Fruit fly (Drosophila melanogaster) whole organism, embryonic: ENCODE data around the gene CG13364.

Experiments used
- Bdp1 ChIP-seq: fragments of 200-800 bp; sonication (Bioruptor generic); optimal IDR thresholded peaks from 3 replicates; lab custom pipeline; 2016; ENCODE audit warnings: missing biosample characterization, missing genetic modification characterization
- Bgb ChIP-seq: fragments of 200-800 bp; sonication (Bioruptor generic); IDR thresholded peaks from 2 replicates; pipeline ENCODE4 v1.3.6; 2022; ENCODE audit warnings: missing biosample characterization, missing genetic modification characterization; ENCODE audit not compliant: partially characterized antibody
- Blimp-1 ChIP-seq: fragments of 200-800 bp; sonication (Bioruptor generic); optimal IDR thresholded peaks from 3 replicates; lab custom pipeline; 2018; ENCODE audit warnings: missing biosample characterization, missing genetic modification characterization, mild to moderate bottlenecking, moderate library complexity, missing genetic modification reagents
- CG14441 ChIP-seq: fragments of 200-800 bp; sonication (Bioruptor generic); IDR thresholded peaks from 2 replicates; pipeline ENCODE4 v1.3.6; 2022; ENCODE audit warnings: missing biosample characterization, missing genetic modification characterization
- CG15073 ChIP-seq: fragments of 200-800 bp; sonication (Bioruptor generic); optimal IDR thresholded peaks from 2 replicates; lab custom pipeline; 2016; ENCODE audit warnings: missing biosample characterization, missing genetic modification characterization
- CG15696 ChIP-seq: fragments of 200-800 bp; sonication (Bioruptor generic); optimal IDR thresholded peaks from 2 replicates; lab custom pipeline; 2019; ENCODE audit warnings: missing biosample characterization, mild to moderate bottlenecking, missing genetic modification characterization, moderate library complexity
- CG1647 ChIP-seq: fragments of 200-800 bp; sonication (Bioruptor generic); optimal IDR thresholded peaks from 3 replicates; lab custom pipeline; 2016; ENCODE audit warnings: missing biosample characterization, missing genetic modification characterization
- CG17568 ChIP-seq: fragments of 200-800 bp; sonication (Bioruptor generic); optimal IDR thresholded peaks from 2 replicates; lab custom pipeline; 2018; ENCODE audit warnings: missing biosample characterization, mild to moderate bottlenecking, missing genetic modification characterization, moderate library complexity
- CG17912 ChIP-seq: fragments of 200-800 bp; sonication (Bioruptor generic); optimal IDR thresholded peaks from 2 replicates; lab custom pipeline; 2018; ENCODE audit warnings: missing biosample characterization, mild to moderate bottlenecking, missing genetic modification characterization
- CG18619 ChIP-seq: fragments of 200-800 bp; sonication (Bioruptor generic); optimal IDR thresholded peaks from 3 replicates; lab custom pipeline; 2017; ENCODE audit warnings: missing biosample characterization, mild to moderate bottlenecking, missing genetic modification characterization
- CG2116 ChIP-seq: fragments of 200-800 bp; sonication (Bioruptor generic); optimal IDR thresholded peaks from 3 replicates; lab custom pipeline; 2018; ENCODE audit warnings: missing biosample characterization, mild to moderate bottlenecking, missing genetic modification characterization
- CG2678 ChIP-seq: fragments of 200-800 bp; sonication (Bioruptor generic); optimal IDR thresholded peaks from 3 replicates; lab custom pipeline; 2019; ENCODE audit warnings: missing biosample characterization, mild to moderate bottlenecking, missing genetic modification characterization, moderate library complexity
- CG31365 ChIP-seq: fragments of 200-800 bp; sonication (Bioruptor generic); optimal IDR thresholded peaks from 2 replicates; lab custom pipeline; 2018; ENCODE audit warnings: missing biosample characterization, mild to moderate bottlenecking, missing genetic modification characterization
- CG31441 ChIP-seq: fragments of 200-800 bp; sonication (Bioruptor generic); IDR thresholded peaks from 2 replicates; pipeline ENCODE4 v1.3.6; 2022; ENCODE audit warnings: missing biosample characterization, missing genetic modification characterization
- CG3726 ChIP-seq: fragments of 200-800 bp; sonication (Bioruptor generic); IDR thresholded peaks from 3 replicates; pipeline ENCODE4, ENCODE4 v1.3.6; 2022; ENCODE audit warnings: missing biosample characterization, missing genetic modification characterization
- CG4617 ChIP-seq: fragments of 200-800 bp; sonication (Bioruptor generic); optimal IDR thresholded peaks from 3 replicates; lab custom pipeline; 2016; ENCODE audit warnings: missing biosample characterization, missing genetic modification characterization, borderline replicate concordance
- CG4730 ChIP-seq: fragments of 200-800 bp; sonication (Bioruptor generic); IDR thresholded peaks from 2 replicates; pipeline ENCODE4 v1.3.6; 2022; ENCODE audit warnings: missing biosample characterization, missing genetic modification characterization
- CG5953 ChIP-seq: fragments of 200-800 bp; sonication (Bioruptor generic); IDR thresholded peaks from 2 replicates; pipeline ENCODE4 v1.3.6; 2022; ENCODE audit warnings: missing biosample characterization, missing genetic modification characterization
- CG7271 ChIP-seq: fragments of 200-800 bp; sonication (Bioruptor generic); optimal IDR thresholded peaks from 2 replicates; lab custom pipeline; 2018; ENCODE audit warnings: missing biosample characterization, mild to moderate bottlenecking, missing genetic modification characterization, moderate library complexity
- CG8924 ChIP-seq: fragments of 200-800 bp; optimal IDR thresholded peaks from 3 replicates; lab custom pipeline; 2019; ENCODE audit warnings: missing biosample characterization, mild to moderate bottlenecking, missing genetic modification characterization, moderate library complexity
- CG9609 ChIP-seq: fragments of 200-800 bp; sonication (Bioruptor generic); optimal IDR thresholded peaks from 3 replicates; lab custom pipeline; 2016; ENCODE audit warnings: missing biosample characterization, missing genetic modification characterization
- CTCF ChIP-seq: fragments of 200-800 bp; sonication (Bioruptor generic); optimal IDR thresholded peaks from 2 replicates; lab custom pipeline; 2017; ENCODE audit warnings: missing biosample characterization, mild to moderate bottlenecking, missing genetic modification characterization, moderate library complexity
- Hand ChIP-seq: fragments of 200-800 bp; sonication (Bioruptor generic); optimal IDR thresholded peaks from 2 replicates; lab custom pipeline; 2017; ENCODE audit warnings: mild to moderate bottlenecking, missing biosample characterization, missing genetic modification reagents, missing genetic modification characterization
- Hey ChIP-seq: fragments of 200-800 bp; sonication (Bioruptor generic); optimal IDR thresholded peaks from 3 replicates; lab custom pipeline; 2018; ENCODE audit warnings: missing biosample characterization, mild to moderate bottlenecking, missing genetic modification characterization
- HmgZ ChIP-seq: fragments of 200-800 bp; sonication (Bioruptor generic); optimal IDR thresholded peaks from 2 replicates; lab custom pipeline; 2018; ENCODE audit warnings: missing biosample characterization, mild to moderate bottlenecking, missing genetic modification characterization
- Hr51 ChIP-seq, 2 experiments: fragments of 200-800 bp; sonication (Bioruptor generic); optimal IDR thresholded peaks; 2 replicates in 1 of 2; 3 replicates in 1 of 2; lab custom pipeline; 2016 to 2018; ENCODE audit warnings: missing biosample characterization in 2 of 2, missing genetic modification characterization in 2 of 2, mild to moderate bottlenecking in 1 of 2, moderate library complexity in 1 of 2
- MESR4 ChIP-seq: fragments of 200-800 bp; sonication (Bioruptor generic); optimal IDR thresholded peaks from 2 replicates; lab custom pipeline; 2018; ENCODE audit warnings: missing biosample characterization, mild to moderate bottlenecking, missing genetic modification characterization, moderate library complexity
- NK7.1 ChIP-seq: fragments of 200-800 bp; sonication (Bioruptor generic); optimal IDR thresholded peaks from 3 replicates; lab custom pipeline; 2016; ENCODE audit warnings: missing biosample characterization, missing genetic modification characterization
- Ravus ChIP-seq: fragments of 200-800 bp; sonication (Bioruptor generic); IDR thresholded peaks from 2 replicates; pipeline ENCODE4 v1.3.6; 2022; ENCODE audit warnings: missing biosample characterization, missing genetic modification characterization
- Rfx ChIP-seq: fragments of 200-800 bp; sonication (Bioruptor generic); IDR thresholded peaks from 2 replicates; pipeline ENCODE4 v1.3.6; 2022; ENCODE audit warnings: missing biosample characterization, missing genetic modification characterization
- Six4 ChIP-seq: fragments of 200-800 bp; sonication (Bioruptor generic); optimal IDR thresholded peaks from 2 replicates; lab custom pipeline; 2016; ENCODE audit warnings: missing biosample characterization, missing genetic modification characterization
- Sox102F ChIP-seq: fragments of 200-800 bp; sonication (Bioruptor generic); optimal IDR thresholded peaks from 2 replicates; lab custom pipeline; 2018; ENCODE audit warnings: missing biosample characterization, mild to moderate bottlenecking, missing genetic modification characterization, moderate library complexity
- bab2 ChIP-seq: fragments of 200-800 bp; sonication (Bioruptor generic); optimal IDR thresholded peaks from 2 replicates; lab custom pipeline; 2016; ENCODE audit warnings: missing biosample characterization, missing genetic modification characterization
- bowl ChIP-seq: fragments of 200-800 bp; sonication (Bioruptor generic); IDR thresholded peaks from 2 replicates; pipeline ENCODE4 v1.3.6; 2022; ENCODE audit warnings: missing biosample characterization, missing genetic modification characterization
- bsh ChIP-seq, 2 experiments: fragments of 200-800 bp; sonication (Bioruptor generic); optimal IDR thresholded peaks; 2 replicates each; lab custom pipeline; 2017 to 2018; ENCODE audit warnings: mild to moderate bottlenecking in 2 of 2, missing biosample characterization in 2 of 2, missing genetic modification characterization in 2 of 2, moderate library complexity in 1 of 2
- cg ChIP-seq: fragments of 200-800 bp; sonication (Bioruptor generic); optimal IDR thresholded peaks from 3 replicates; lab custom pipeline; 2019; ENCODE audit warnings: missing biosample characterization, mild to moderate bottlenecking, missing genetic modification characterization, moderate library complexity
- dm ChIP-seq: fragments of 200-800 bp; sonication (Bioruptor generic); optimal IDR thresholded peaks from 3 replicates; lab custom pipeline; 2016; ENCODE audit warnings: missing biosample characterization, missing genetic modification characterization
- ftz-f1 ChIP-seq: fragments of 200-800 bp; sonication (Bioruptor generic); optimal IDR thresholded peaks from 2 replicates; lab custom pipeline; 2016; ENCODE audit warnings: missing biosample characterization, missing genetic modification characterization
- gem ChIP-seq: fragments of 200-800 bp; sonication (Bioruptor generic); optimal IDR thresholded peaks from 2 replicates; lab custom pipeline; 2019; ENCODE audit warnings: missing biosample characterization, mild to moderate bottlenecking, missing genetic modification characterization, moderate library complexity
- gro ChIP-seq: fragments of 200-800 bp; sonication (Bioruptor generic); optimal IDR thresholded peaks from 2 replicates; lab custom pipeline; 2016; ENCODE audit warnings: missing biosample characterization, missing genetic modification characterization
- h ChIP-seq: fragments of >200 bp; optimal IDR thresholded peaks from 2 replicates; lab custom pipeline; 2017
- hth ChIP-seq: fragments of >200 bp; optimal IDR thresholded peaks from 2 replicates; lab custom pipeline; 2017; ENCODE audit warnings: inconsistent platforms
- kah ChIP-seq: fragments of 200-800 bp; sonication (Bioruptor generic); optimal IDR thresholded peaks from 2 replicates; lab custom pipeline; 2018; ENCODE audit warnings: missing biosample characterization, mild to moderate bottlenecking, missing genetic modification characterization
- odd ChIP-seq: fragments of 200-800 bp; sonication (Bioruptor generic); optimal IDR thresholded peaks from 2 replicates; lab custom pipeline; 2017; ENCODE audit warnings: missing biosample characterization, mild to moderate bottlenecking, missing genetic modification characterization
- org-1 ChIP-seq: fragments of 200-800 bp; sonication (Bioruptor generic); optimal IDR thresholded peaks from 2 replicates; lab custom pipeline; 2017; ENCODE audit warnings: missing biosample characterization, missing genetic modification characterization
- pum ChIP-seq: fragments of 200-800 bp; sonication (Bioruptor generic); optimal IDR thresholded peaks from 2 replicates; lab custom pipeline; 2016; ENCODE audit warnings: missing biosample characterization, missing genetic modification characterization
- salm ChIP-seq: fragments of 200-800 bp; sonication (Bioruptor generic); optimal IDR thresholded peaks from 2 replicates; lab custom pipeline; 2018; ENCODE audit warnings: missing biosample characterization, mild to moderate bottlenecking, missing genetic modification characterization
- schlank ChIP-seq: fragments of 200-800 bp; sonication (Bioruptor generic); optimal IDR thresholded peaks from 2 replicates; lab custom pipeline; 2018; ENCODE audit warnings: missing biosample characterization, mild to moderate bottlenecking, missing genetic modification characterization
- slp2 ChIP-seq: fragments of 200-800 bp; sonication (Bioruptor generic); optimal IDR thresholded peaks from 2 replicates; lab custom pipeline; 2016; ENCODE audit warnings: missing biosample characterization, missing genetic modification characterization
- stc ChIP-seq: fragments of 200-800 bp; sonication (Bioruptor generic); IDR thresholded peaks from 2 replicates; pipeline ENCODE4 v1.3.6; 2022; ENCODE audit warnings: missing biosample characterization, missing genetic modification characterization
- sug ChIP-seq: fragments of 200-800 bp; optimal IDR thresholded peaks from 2 replicates; lab custom pipeline; 2019; ENCODE audit warnings: missing biosample characterization, mild to moderate bottlenecking, missing genetic modification characterization, moderate library complexity
- tgo ChIP-seq: fragments of 200-800 bp; sonication (Bioruptor generic); IDR thresholded peaks from 3 replicates; pipeline ENCODE4 v1.3.6; 2022; ENCODE audit warnings: missing biosample characterization, missing genetic modification characterization

CG13364 gene

dm6 chrX:654949-655348 is 29.9 kb upstream of the CG13364 start (continued):
- TF ChIP-seq stc (GFP tag; lab: Robert Waterston, UW) (peak; percentile 95), CG18619 (GFP tag; lab: Kevin White, UChicago) (peak; percentile 92), CG17912 (GFP tag; lab: Kevin White, UChicago) (peak; percentile 91), CG2678 (tag; lab: Kevin White, UChicago) (peak; percentile 96), sug (peak; percentile 89), Sox102F (GFP tag; lab: Kevin White, UChicago) (peak; percentile 96), CG14441 (GFP tag; lab: Robert Waterston, UW) (peak; percentile 97), CG3726 (peak; percentile 95), Six4 (peak; percentile 89), gem (tag; lab: Kevin White, UChicago) (peak; percentile 95), CG8924 (tag; lab: Kevin White, UChicago) (peak; percentile 91), h (lab: Kevin White, UChicago) (no peak), CG4617 (GFP tag; lab: Kevin White, UChicago) (peak; percentile 92), Hey (tag; lab: Kevin White, UChicago) (peak; percentile 91), bab2 (GFP tag; lab: Kevin White, UChicago) (peak; percentile 92), CG7271 (tag; lab: Kevin White, UChicago) (peak; percentile 66), CG15073 (GFP tag; lab: Kevin White, UChicago) (peak; percentile 77), Hr51 (GFP tag; optimal IDR thresholded peaks at IDR 0.05; lab: Kevin White, UChicago) (peak; percentile 94 to 95), Rfx (GFP tag; lab: Robert Waterston, UW) (peak; percentile 98), salm (tag; lab: Kevin White, UChicago) (peak; percentile 92), CG15696 (peak; percentile 87), Bgb (peak; percentile 16; the same call in 1 of the 2 replicates), NK7.1 (peak; percentile 80), CG2116 (GFP tag; lab: Kevin White, UChicago) (peak; percentile 79), CG17568 (no peak), Blimp-1 (GFP tag; lab: Kevin White, UChicago) (peak; percentile 93), dm (peak; percentile 85), cg (GFP tag; lab: Kevin White, UChicago) (no peak), CG31441 (GFP tag; lab: Robert Waterston, UW) (peak; percentile 93), bsh (GFP tag; optimal IDR thresholded peaks at IDR 0.05; lab: Kevin White, UChicago) (peak; percentile 91 to 97), tgo (peak; percentile 95), ftz-f1 (GFP tag; lab: Kevin White, UChicago) (no peak), HmgZ (tag; lab: Kevin White, UChicago) (peak; percentile 97), MESR4 (GFP tag; lab: Kevin White, UChicago) (peak; percentile 55), hth (lab: Kevin White, UChicago) (no peak), Hand (GFP tag; lab: Kevin White, UChicago) (peak; percentile 88), Bdp1 (GFP tag; lab: Kevin White, UChicago) (peak; percentile 88), kah (peak; percentile 89), CG31365 (peak; percentile 87), Ravus (peak; percentile 90), CG5953 (GFP tag; lab: Robert Waterston, UW) (peak; percentile 97), odd (GFP tag; lab: Kevin White, UChicago) (peak; percentile 94), CG4730 (GFP tag; lab: Robert Waterston, UW) (peak; percentile 91), org-1 (peak; percentile 94), bowl (peak; percentile 95), pum (peak; percentile 91), CG1647 (GFP tag; lab: Kevin White, UChicago) (peak; percentile 92), gro (GFP tag; lab: Kevin White, UChicago) (peak; percentile 88), slp2 (GFP tag; lab: Kevin White, UChicago) (peak; percentile 95), schlank (tag; lab: Kevin White, UChicago) (peak; percentile 93), CG9609 (GFP tag; lab: Kevin White, UChicago) (peak; percentile 95), CTCF (GFP tag; lab: Kevin White, UChicago) (peak; percentile 61)
